Worm (Caenorhabditis elegans) whole organism, mixed stage, embryonic: ENCODE results near the gene fbxc-43.

ENCODE experiments used
- snpc-4 ChIP-seq: fragments of 150-350 bp; optimal IDR thresholded peaks from 2 replicates; lab custom pipeline; 2014; ENCODE audit warnings: missing biosample characterization, missing genetic modification characterization
- unc-62 ChIP-seq: fragments of 150-350 bp; optimal IDR thresholded peaks from 2 replicates; lab custom pipeline; 2014; ENCODE audit warnings: missing biosample characterization, missing genetic modification reagents, missing genetic modification characterization

- TF ChIP-seq snpc-4 (tag; lab: Kevin White, UChicago), result no peak
- TF ChIP-seq unc-62 (GFP tag; lab: Kevin White, UChicago), result no peak
Observed at ce11 chrII:4246897-4247296, 11.1 kb upstream of the fbxc-43 start, which contains the start of gene gpa-11.
